Worm (Caenorhabditis elegans) whole organism, L4/young adult: ENCODE data around the gene sdz-1.

Experiments
- dao-5 ChIP-seq: sonication (generic microtip); optimal IDR thresholded peaks from 2 replicates; lab custom pipeline; 2016; ENCODE audit warnings: missing genotype, missing genetic modification characterization, moderate library complexity, missing compliant biosample characterization
- him-1 ChIP-seq: sonication (generic microtip); optimal IDR thresholded peaks from 2 replicates; lab custom pipeline; 2016; ENCODE audit warnings: missing genotype, missing genetic modification reagents, missing genetic modification characterization, missing compliant biosample characterization

ce11 chrIII:8731310-8731709 is 31.2 kb upstream of the sdz-1 start, which contains the start of gene ZK370.4:
- TF ChIP-seq dao-5 (no peak), him-1 (tag; lab: Kevin White, UChicago) (no peak)
